Worm (Caenorhabditis elegans): ENCODE measurements around the gene mocs-1.

DNA sequence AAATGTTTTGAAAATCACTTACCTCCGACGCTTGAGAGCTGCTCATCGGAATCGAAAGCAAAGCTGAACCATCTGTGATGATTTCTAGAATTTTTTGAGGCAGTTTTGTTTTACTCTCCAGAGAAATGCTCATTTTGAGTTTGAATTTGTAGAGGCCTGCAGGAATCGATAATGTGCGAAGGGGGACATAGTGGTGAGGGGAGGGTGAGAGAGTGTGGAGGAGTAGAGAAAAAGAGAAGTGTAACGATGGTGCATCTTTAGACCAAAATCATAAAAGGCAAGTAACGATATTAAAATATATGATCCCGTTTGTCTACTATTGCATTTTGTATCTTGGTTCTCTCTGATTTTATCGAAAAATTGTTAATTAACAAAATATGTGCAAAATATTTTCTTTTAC is 9.6 kb downstream of the mocs-1 start, which contains the start of gene blos-8:
- TF ChIP-seq gmeb-2 (tag; optimal IDR thresholded peaks at IDR 0.05) (no peak), hlh-6 (tag; optimal IDR thresholded peaks at IDR 0.05) (no peak), rnt-1 (tag; optimal IDR thresholded peaks at IDR 0.05) (no peak), pqm-1 (tag; optimal IDR thresholded peaks at IDR 0.05) (no peak), ama-1 (optimal IDR thresholded peaks at IDR 0.05) (no peak), K02D7.2 (tag; optimal IDR thresholded peaks at IDR 0.05) (no peak), odd-2 (tag; optimal IDR thresholded peaks at IDR 0.05) (no peak), dve-1 (tag; optimal IDR thresholded peaks at IDR 0.05) (no peak), pha-4 (tag; optimal IDR thresholded peaks at IDR 0.05) (no peak), ceh-9 (tag; optimal IDR thresholded peaks at IDR 0.05) (no peak), fax-1 (tag; optimal IDR thresholded peaks at IDR 0.05) (no peak), ceh-6 (GFP tag; optimal IDR thresholded peaks at IDR 0.05) (no peak)

Measured in whole organism, late embryonic.